Worm (Caenorhabditis elegans) whole organism, late embryonic: Measurements from ENCODE around the gene mca-1.

ENCODE experiments used
- K09A11.1 ChIP-seq: sonication (generic microtip); optimal IDR thresholded peaks from 2 replicates; lab custom pipeline; 2017; ENCODE audit warnings: antibody characterized with exemption, mild to moderate bottlenecking, missing genetic modification characterization, missing compliant biosample characterization; ENCODE audit not compliant: insufficient read depth
- ama-1 ChIP-seq: fragments of 150-350 bp; optimal IDR thresholded peaks from 2 replicates; lab custom pipeline; 2014
- ceh-24 ChIP-seq: sonication (generic microtip); optimal IDR thresholded peaks from 2 replicates; lab custom pipeline; 2016; ENCODE audit warnings: mild to moderate bottlenecking, missing genetic modification characterization, missing compliant biosample characterization
- fkh-10 ChIP-seq: fragments of 150-350 bp; optimal IDR thresholded peaks from 2 replicates; lab custom pipeline; 2014; ENCODE audit warnings: missing biosample characterization, missing genetic modification reagents, missing genetic modification characterization
- gmeb-2 ChIP-seq: sonication (generic microtip); optimal IDR thresholded peaks from 2 replicates; lab custom pipeline; 2016; ENCODE audit warnings: missing genetic modification characterization, inconsistent platforms, missing compliant biosample characterization
- lim-6 ChIP-seq: sonication (generic microtip); optimal IDR thresholded peaks from 2 replicates; lab custom pipeline; 2016; ENCODE audit warnings: missing genetic modification characterization, missing compliant biosample characterization
- npax-4 ChIP-seq: sonication (generic microtip); optimal IDR thresholded peaks from 2 replicates; lab custom pipeline; 2016; ENCODE audit warnings: missing genetic modification characterization, missing compliant biosample characterization
- pax-1 ChIP-seq: fragments of 150-350 bp; optimal IDR thresholded peaks from 2 replicates; lab custom pipeline; 2014; ENCODE audit warnings: missing biosample characterization, missing genetic modification characterization
- sdc-2 ChIP-seq: sonication (generic microtip); optimal IDR thresholded peaks from 2 replicates; lab custom pipeline; 2016; ENCODE audit warnings: missing genotype, missing genetic modification characterization, missing compliant biosample characterization

DNA sequence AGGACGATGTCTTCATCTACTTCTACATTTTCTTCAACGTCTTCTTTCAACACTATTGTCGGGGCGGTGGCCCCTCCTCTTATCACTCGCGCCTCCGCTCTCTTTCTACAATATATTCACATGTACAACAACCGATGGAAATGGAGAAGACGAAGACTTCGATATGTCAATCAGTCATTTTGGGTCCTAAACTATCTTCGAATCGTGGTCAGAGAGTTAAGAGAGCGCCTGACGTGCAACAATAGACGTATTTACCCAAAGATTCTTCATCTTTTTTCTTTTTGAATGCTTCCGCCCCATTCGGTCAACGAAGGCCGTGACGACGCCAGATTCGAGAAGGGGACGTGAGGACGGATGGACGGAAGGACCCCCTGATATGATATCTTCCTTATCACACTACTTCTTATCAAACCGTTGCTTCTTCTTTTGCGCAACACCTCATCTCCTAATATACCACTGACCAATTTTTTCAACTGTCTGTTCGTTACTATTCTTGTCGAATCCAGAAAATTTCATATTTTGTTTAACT, 1.7 kb downstream of the mca-1 start:
- no peak for TF ChIP-seq K09A11.1 (tag; lab: Kevin White, UChicago)
- no peak for TF ChIP-seq ceh-24 (tag; lab: Kevin White, UChicago)
- TF ChIP-seq fkh-10 (GFP tag; lab: Kevin White, UChicago) = no peak
- TF ChIP-seq pax-1 = no peak
- no peak for TF ChIP-seq lim-6 (tag; lab: Kevin White, UChicago)
- no peak for TF ChIP-seq sdc-2 (tag; lab: Kevin White, UChicago)
- no peak for TF ChIP-seq gmeb-2 (tag; lab: Kevin White, UChicago)
- no peak for TF ChIP-seq npax-4 (tag; lab: Kevin White, UChicago)
- no peak for TF ChIP-seq ama-1 (lab: Kevin White, UChicago)
